Fruit fly (Drosophila melanogaster) whole organism, embryonic: Measurements from ENCODE around the gene Grip75.
A peak's percentile ranks its signal among the peaks of the same experiment; 100 is the strongest.

Experiments used
- Adf1 ChIP-seq: fragments of 200-800 bp; sonication (Bioruptor generic); IDR thresholded peaks from 2 replicates; pipeline ENCODE4 v1.3.6; 2022; ENCODE audit warnings: missing biosample characterization, missing genetic modification characterization
- Asciz ChIP-seq: fragments of 200-800 bp; sonication (Bioruptor generic); optimal IDR thresholded peaks from 2 replicates; lab custom pipeline; 2017; ENCODE audit warnings: missing biosample characterization, mild to moderate bottlenecking, missing genetic modification characterization, missing genetic modification reagents
- CG10654 ChIP-seq: fragments of 200-800 bp; sonication (Bioruptor generic); optimal IDR thresholded peaks from 2 replicates; lab custom pipeline; 2016; ENCODE audit warnings: missing biosample characterization, missing genetic modification characterization
- CG11723 ChIP-seq: fragments of 200-800 bp; sonication (Bioruptor generic); optimal IDR thresholded peaks from 2 replicates; lab custom pipeline; 2017; ENCODE audit warnings: missing biosample characterization, mild to moderate bottlenecking, missing genetic modification characterization
- CG12071 ChIP-seq: fragments of 200-800 bp; sonication (Bioruptor generic); optimal IDR thresholded peaks from 3 replicates; lab custom pipeline; 2018; ENCODE audit warnings: missing biosample characterization, mild to moderate bottlenecking, missing genetic modification characterization
- CG12744 ChIP-seq: fragments of 200-800 bp; sonication (Bioruptor generic); optimal IDR thresholded peaks from 2 replicates; lab custom pipeline; 2016; ENCODE audit warnings: missing biosample characterization, missing genetic modification characterization
- CG1602 ChIP-seq: fragments of 200-800 bp; sonication (Bioruptor generic); optimal IDR thresholded peaks from 3 replicates; lab custom pipeline; 2016; ENCODE audit warnings: missing biosample characterization, missing genetic modification characterization
- CG1647 ChIP-seq: fragments of 200-800 bp; sonication (Bioruptor generic); optimal IDR thresholded peaks from 3 replicates; lab custom pipeline; 2016; ENCODE audit warnings: missing biosample characterization, missing genetic modification characterization
- CG17328 ChIP-seq: fragments of 200-800 bp; sonication (Bioruptor generic); IDR thresholded peaks from 2 replicates; pipeline ENCODE4 v1.3.6; 2022; ENCODE audit warnings: missing biosample characterization, missing genetic modification characterization
- CG17568 ChIP-seq: fragments of 200-800 bp; sonication (Bioruptor generic); optimal IDR thresholded peaks from 2 replicates; lab custom pipeline; 2018; ENCODE audit warnings: missing biosample characterization, mild to moderate bottlenecking, missing genetic modification characterization, moderate library complexity
- CG32767 ChIP-seq: fragments of 200-800 bp; sonication (Bioruptor generic); IDR thresholded peaks from 2 replicates; pipeline ENCODE4 v1.3.6; 2022; ENCODE audit warnings: missing biosample characterization, missing genetic modification characterization
- CG5245 ChIP-seq: fragments of 200-800 bp; sonication (Bioruptor generic); optimal IDR thresholded peaks from 3 replicates; lab custom pipeline; 2016; ENCODE audit warnings: missing biosample characterization, missing genetic modification characterization
- CG7556 ChIP-seq: fragments of 200-800 bp; sonication (Bioruptor generic); optimal IDR thresholded peaks from 2 replicates; lab custom pipeline; 2017; ENCODE audit warnings: missing biosample characterization, mild to moderate bottlenecking, missing genetic modification characterization
- CG7963 ChIP-seq: fragments of 200-800 bp; sonication (Bioruptor generic); IDR thresholded peaks from 3 replicates; pipeline ENCODE4 v1.3.6; 2022; ENCODE audit warnings: missing biosample characterization, missing genetic modification characterization; ENCODE audit not compliant: partially characterized antibody
- CG7987 ChIP-seq: fragments of 200-800 bp; sonication (Bioruptor generic); optimal IDR thresholded peaks from 2 replicates; lab custom pipeline; 2018; ENCODE audit warnings: missing biosample characterization, mild to moderate bottlenecking, missing genetic modification characterization, moderate library complexity
- CG9876 ChIP-seq: fragments of 200-800 bp; sonication (Bioruptor generic); optimal IDR thresholded peaks from 2 replicates; lab custom pipeline; 2016; ENCODE audit warnings: missing biosample characterization, missing genetic modification characterization
- D19B ChIP-seq: fragments of 200-800 bp; sonication (Bioruptor generic); optimal IDR thresholded peaks from 2 replicates; lab custom pipeline; 2017; ENCODE audit warnings: missing biosample characterization, mild to moderate bottlenecking, missing genetic modification characterization
- Dll ChIP-seq: fragments of 200-800 bp; sonication (Bioruptor generic); IDR thresholded peaks from 4 replicates; pipeline ENCODE4 v1.3.6; 2022; ENCODE audit warnings: missing biosample characterization, missing genetic modification characterization; ENCODE audit not compliant: partially characterized antibody
- Doc2 ChIP-seq: fragments of 200-800 bp; sonication (Bioruptor generic); IDR thresholded peaks from 2 replicates; pipeline ENCODE4 v1.3.6; 2022; ENCODE audit warnings: missing biosample characterization, missing genetic modification characterization
- Hey ChIP-seq: fragments of 200-800 bp; sonication (Bioruptor generic); optimal IDR thresholded peaks from 3 replicates; lab custom pipeline; 2018; ENCODE audit warnings: missing biosample characterization, mild to moderate bottlenecking, missing genetic modification characterization
- Hmr ChIP-seq: fragments of 200-800 bp; sonication (Bioruptor generic); optimal IDR thresholded peaks from 3 replicates; lab custom pipeline; 2017; ENCODE audit warnings: mild to moderate bottlenecking, missing biosample characterization, missing genetic modification reagents, missing genetic modification characterization
- Hr3 ChIP-seq: fragments of 200-800 bp; sonication (Bioruptor generic); optimal IDR thresholded peaks from 3 replicates; lab custom pipeline; 2016; ENCODE audit warnings: missing biosample characterization, missing genetic modification characterization
- MBD-R2 ChIP-seq: fragments of 200-800 bp; sonication (Bioruptor generic); IDR thresholded peaks from 2 replicates; pipeline ENCODE4 v1.3.6; 2022; ENCODE audit warnings: missing biosample characterization, missing genetic modification characterization
- Optix ChIP-seq: fragments of 200-800 bp; sonication (Bioruptor generic); IDR thresholded peaks from 3 replicates; pipeline ENCODE4 v1.3.6; 2022; ENCODE audit warnings: missing biosample characterization, missing genetic modification characterization
- Poxn ChIP-seq: fragments of 200-800 bp; sonication (Bioruptor generic); IDR thresholded peaks from 2 replicates; pipeline ENCODE4 v1.3.6; 2022; ENCODE audit warnings: missing biosample characterization, missing genetic modification characterization
- Rfx ChIP-seq: fragments of 200-800 bp; sonication (Bioruptor generic); IDR thresholded peaks from 2 replicates; pipeline ENCODE4 v1.3.6; 2022; ENCODE audit warnings: missing biosample characterization, missing genetic modification characterization
- Sry-β ChIP-seq: fragments of 200-800 bp; sonication (Bioruptor generic); optimal IDR thresholded peaks from 2 replicates; lab custom pipeline; 2018; ENCODE audit warnings: missing biosample characterization, mild to moderate bottlenecking, missing genetic modification characterization, moderate library complexity
- Xbp1 ChIP-seq: fragments of 200-800 bp; sonication (Bioruptor generic); optimal IDR thresholded peaks from 3 replicates; lab custom pipeline; 2016; ENCODE audit warnings: missing biosample characterization, mild to moderate bottlenecking, missing genetic modification characterization
- ato ChIP-seq: fragments of 200-800 bp; sonication (Bioruptor generic); IDR thresholded peaks from 2 replicates; pipeline ENCODE4 v1.3.6; 2022; ENCODE audit warnings: missing biosample characterization, missing genetic modification characterization; ENCODE audit not compliant: partially characterized antibody
- bbx ChIP-seq: fragments of 200-800 bp; sonication (Bioruptor generic); IDR thresholded peaks from 2 replicates; pipeline ENCODE4 v1.3.6; 2022; ENCODE audit warnings: missing biosample characterization, missing genetic modification characterization; ENCODE audit not compliant: partially characterized antibody
- bcd ChIP-seq: fragments of 200-800 bp; sonication (Bioruptor generic); optimal IDR thresholded peaks from 2 replicates; lab custom pipeline; 2017; ENCODE audit warnings: missing biosample characterization, mild to moderate bottlenecking, missing genetic modification characterization
- chif ChIP-seq, 2 experiments: fragments of 200-800 bp; sonication (Bioruptor generic); optimal IDR thresholded peaks; 3 replicates each; lab custom pipeline; 2016; ENCODE audit warnings: missing biosample characterization in 2 of 2, missing genetic modification characterization in 2 of 2
- ci ChIP-seq: fragments of 200-800 bp; sonication (Bioruptor generic); IDR thresholded peaks from 3 replicates; pipeline ENCODE4 v1.3.6; 2022; ENCODE audit warnings: missing biosample characterization, missing genetic modification characterization
- dimm ChIP-seq: fragments of 200-800 bp; sonication (Bioruptor generic); IDR thresholded peaks from 2 replicates; pipeline ENCODE4 v1.3.6; 2022; ENCODE audit warnings: missing biosample characterization, missing genetic modification characterization
- gsb ChIP-seq: fragments of 200-800 bp; sonication (Bioruptor generic); IDR thresholded peaks from 2 replicates; pipeline ENCODE4 v1.3.6; 2022; ENCODE audit warnings: missing biosample characterization, missing genetic modification characterization
- jumu ChIP-seq: fragments of 200-800 bp; sonication (Bioruptor generic); optimal IDR thresholded peaks from 3 replicates; lab custom pipeline; 2016; ENCODE audit warnings: missing biosample characterization, missing genetic modification characterization
- ken ChIP-seq: fragments of 200-800 bp; sonication (Bioruptor generic); IDR thresholded peaks from 3 replicates; pipeline ENCODE4 v1.3.6; 2022; ENCODE audit warnings: missing biosample characterization, missing genetic modification characterization
- lov ChIP-seq, 2 experiments: fragments of 200-800 bp in 1 of 2; fragments of >200 bp in 1 of 2; sonication (Bioruptor generic) in 1 of 2; IDR thresholded peaks in 1 of 2; optimal IDR thresholded peaks in 1 of 2; 2 replicates in 1 of 2; 3 replicates in 1 of 2; pipeline versions ENCODE4 v1.3.6 to Lab custom; 2017 to 2022; ENCODE audit warnings: missing biosample characterization in 1 of 2, missing genetic modification characterization in 1 of 2
- p53 ChIP-seq: fragments of 200-800 bp; sonication (Bioruptor generic); optimal IDR thresholded peaks from 2 replicates; lab custom pipeline; 2016; ENCODE audit warnings: missing biosample characterization, missing genetic modification characterization
- peb ChIP-seq: fragments of 200-800 bp; sonication (Bioruptor generic); IDR thresholded peaks from 2 replicates; pipeline ENCODE4 v1.3.6; 2022; ENCODE audit warnings: missing biosample characterization, missing genetic modification characterization
- pita ChIP-seq: fragments of 200-800 bp; sonication (Bioruptor generic); optimal IDR thresholded peaks from 2 replicates; lab custom pipeline; 2017; ENCODE audit warnings: missing biosample characterization, mild to moderate bottlenecking, missing genetic modification characterization
- sens ChIP-seq: fragments of 200-800 bp; sonication (Bioruptor generic); peaks from one replicate; lab custom pipeline; 2016; ENCODE audit warnings: missing biosample characterization, missing genetic modification characterization
- so ChIP-seq: fragments of 200-800 bp; sonication (Bioruptor generic); IDR thresholded peaks from 3 replicates; pipeline ENCODE4 v1.3.6; 2022; ENCODE audit warnings: missing biosample characterization, missing genetic modification characterization
- sug ChIP-seq: fragments of 200-800 bp; optimal IDR thresholded peaks from 2 replicates; lab custom pipeline; 2019; ENCODE audit warnings: missing biosample characterization, mild to moderate bottlenecking, missing genetic modification characterization, moderate library complexity

The Grip75 gene

DNA sequence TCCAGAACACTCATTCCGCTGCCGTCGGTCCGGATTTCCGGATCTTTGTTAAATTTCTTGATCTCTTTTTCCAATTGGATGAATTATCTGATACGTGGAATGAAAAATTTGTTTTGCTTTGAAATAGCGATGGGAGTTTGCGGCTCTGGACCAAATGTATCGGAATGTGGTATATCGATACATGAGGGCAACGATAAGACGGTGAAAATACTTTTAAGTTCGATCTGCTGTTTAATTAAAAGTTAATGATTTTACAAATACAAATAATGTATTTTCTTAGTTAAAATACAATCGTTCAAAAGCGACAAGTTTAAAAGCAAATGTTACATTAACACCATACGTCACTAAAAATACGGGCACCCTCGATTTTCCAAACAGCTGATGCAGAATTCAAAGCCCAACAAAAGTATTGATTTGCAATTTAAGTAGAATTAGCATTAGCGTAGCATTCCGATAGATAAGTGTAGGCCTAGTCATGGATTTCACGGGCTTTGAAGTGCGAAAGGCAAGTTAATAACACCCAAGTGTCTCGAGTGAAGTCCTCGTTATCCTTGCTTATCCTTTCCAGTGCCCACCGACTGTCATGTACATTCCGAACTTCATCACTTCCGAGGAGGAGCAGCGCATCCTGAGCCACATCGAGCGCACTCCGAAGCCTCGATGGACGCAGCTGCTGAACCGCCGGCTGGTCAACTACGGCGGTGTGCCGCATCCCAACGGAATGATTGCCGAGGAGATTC lies 5.6 kb downstream of the Grip75 start, which contains the start of the genes Cog4 and CG6144 (continued):
- no peak for TF ChIP-seq D19B (GFP tag; lab: Kevin White, UChicago)
- no peak for TF ChIP-seq p53 (GFP tag; lab: Kevin White, UChicago)

DNA sequence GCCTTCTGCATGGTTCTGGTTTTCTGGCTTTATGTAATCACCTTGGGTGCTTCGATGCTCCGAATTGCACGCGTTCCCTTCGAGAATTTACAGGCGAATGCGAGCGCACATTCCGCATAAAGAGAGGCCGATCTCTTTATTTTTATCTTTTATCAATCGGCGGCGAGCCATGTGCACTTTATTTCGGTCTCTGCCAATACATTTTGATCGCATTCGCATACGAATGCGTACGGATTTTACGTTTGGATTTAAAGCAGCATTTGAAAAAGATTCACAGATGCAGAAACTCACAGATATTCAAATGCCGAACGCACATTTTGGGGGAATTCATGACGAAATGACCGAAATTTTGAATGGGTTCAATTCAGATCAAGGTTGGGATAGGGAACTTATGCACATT lies 8.3 kb downstream of the Grip75 start, which contains the start of gene CG13144:
CG13144 (minus strand) TSS at position 101 of the 400 bp plus-strand sequence.
- TF ChIP-seq CG7963 (GFP tag; lab: Robert Waterston, UW) (no peak), gsb (GFP tag; lab: Robert Waterston, UW) (0 out of 2 replicates have a peak, but pooled peaks have one; percentile 29), ci (GFP tag; lab: Robert Waterston, UW) (0 out of 3 replicates have a peak, but pooled peaks have one; percentile 41)

DNA sequence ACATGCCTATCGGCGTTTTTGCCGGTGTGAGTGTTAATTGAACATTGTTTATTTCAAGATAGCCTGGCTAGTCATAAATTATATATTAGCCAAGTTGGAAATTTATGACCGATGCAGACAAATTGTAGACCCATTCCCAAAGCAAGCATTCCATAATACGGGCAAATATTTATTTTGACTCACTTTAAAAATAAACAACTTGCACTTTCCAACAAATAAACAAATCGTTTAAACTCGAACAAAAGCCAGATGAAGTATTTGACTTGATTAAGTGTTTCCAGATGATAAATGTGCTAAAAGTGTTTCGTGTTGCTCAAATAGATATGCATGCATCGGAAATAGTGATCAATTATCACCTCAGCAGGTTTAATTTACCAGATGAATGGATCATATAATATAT lies 12.4 kb downstream of the Grip75 start:
- TF ChIP-seq Asciz (GFP tag; lab: Kevin White, UChicago) (peak; percentile 40), sens (GFP tag; lab: Kevin White, UChicago) (peak; percentile 63), ato (GFP tag; lab: Robert Waterston, UW) (no peak), pita (GFP tag; lab: Kevin White, UChicago) (no peak), CG7987 (GFP tag; lab: Kevin White, UChicago) (no peak), Adf1 (GFP tag; lab: Robert Waterston, UW) (no peak)

DNA sequence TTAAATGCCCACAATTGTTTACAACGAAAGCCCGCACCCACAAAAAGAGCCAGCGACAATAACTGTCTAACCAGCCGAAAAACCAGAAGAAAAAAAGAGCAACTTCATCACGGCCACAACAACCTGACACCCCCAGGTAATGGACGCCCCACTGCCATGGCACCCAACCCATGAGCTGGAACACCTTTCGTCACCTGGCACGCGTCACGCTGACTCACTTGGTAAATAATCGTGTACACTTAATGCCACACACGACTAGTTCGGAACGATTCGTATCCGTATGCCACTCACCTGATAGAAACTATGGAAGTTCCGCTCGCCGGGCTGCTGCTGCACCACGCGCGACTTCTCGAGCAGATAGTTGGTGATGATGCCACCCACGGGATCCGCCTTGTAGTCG lies 13.2 kb downstream of the Grip75 start:
- TF ChIP-seq Poxn (GFP tag; lab: Robert Waterston, UW) (no peak), Doc2 (GFP tag; lab: Robert Waterston, UW) (no peak), CG5245 (no peak), chif (GFP tag; optimal IDR thresholded peaks at IDR 0.05; lab: Kevin White, UChicago) (no peak), bbx (GFP tag; lab: Robert Waterston, UW) (no peak), CG1602 (no peak), Hey (tag; lab: Kevin White, UChicago) (peak; percentile 98), dimm (GFP tag; lab: Robert Waterston, UW) (no peak), peb (GFP tag; lab: Robert Waterston, UW) (0 out of 2 replicates have a peak, but pooled peaks have one; percentile 11), bcd (GFP tag; lab: Kevin White, UChicago) (no peak), sug (tag; lab: Kevin White, UChicago) (peak; percentile 30), Dll (GFP tag; lab: Robert Waterston, UW) (no peak), Sry-β (GFP tag; lab: Kevin White, UChicago) (no peak), MBD-R2 (GFP tag; lab: Robert Waterston, UW) (0 out of 2 replicates have a peak, but pooled peaks have one; percentile 14), Optix (0 out of 3 replicates have a peak, but pooled peaks have one; percentile 9), CG7556 (GFP tag; lab: Kevin White, UChicago) (no peak), Hmr (GFP tag; lab: Kevin White, UChicago) (no peak), lov (optimal IDR thresholded peaks at IDR 0.05; lab: Kevin White, UChicago) (no peak), lov (GFP tag; IDR thresholded peaks at IDR 0.05; lab: Robert Waterston, UW) (no peak), CG17328 (GFP tag; lab: Robert Waterston, UW) (no peak), CG11723 (GFP tag; lab: Kevin White, UChicago) (no peak), Rfx (GFP tag; lab: Robert Waterston, UW) (peak; percentile 18; the same call in 1 of the 2 replicates), CG12071 (GFP tag; lab: Kevin White, UChicago) (no peak), ken (GFP tag; lab: Robert Waterston, UW) (no peak), Hr3 (GFP tag; lab: Kevin White, UChicago) (no peak), CG10654 (GFP tag; lab: Kevin White, UChicago) (no peak), Xbp1 (GFP tag; lab: Kevin White, UChicago) (no peak), CG12744 (GFP tag; lab: Kevin White, UChicago) (no peak), CG9876 (GFP tag; lab: Kevin White, UChicago) (no peak), jumu (GFP tag; lab: Kevin White, UChicago) (no peak), CG1647 (no peak), CG17568 (GFP tag; lab: Kevin White, UChicago) (no peak), CG32767 (GFP tag; lab: Robert Waterston, UW) (no peak), so (GFP tag; lab: Robert Waterston, UW) (0 out of 3 replicates have a peak, but pooled peaks have one; percentile 7)
